Worm (Caenorhabditis elegans) whole organism, L4 larva: Measurements from ENCODE around the gene Y71H10B.1.

Experiments
- D1046.2 ChIP-seq: fragments of 200-800 bp; sonication (Bioruptor generic); IDR thresholded peaks from 2 replicates; pipeline ENCODE4 v1.3.6; 2022; ENCODE audit warnings: missing genetic modification characterization, missing compliant biosample characterization
- F10B5.3 ChIP-seq: sonication (generic microtip); optimal IDR thresholded peaks from 2 replicates; lab custom pipeline; 2016; ENCODE audit warnings: mild to moderate bottlenecking, missing genetic modification characterization, missing compliant biosample characterization
- F37D6.2 ChIP-seq: sonication (generic microtip); optimal IDR thresholded peaks from 2 replicates; lab custom pipeline; 2016; ENCODE audit warnings: mild to moderate bottlenecking, missing genetic modification characterization, missing compliant biosample characterization
- F49E8.2 ChIP-seq: sonication (generic microtip); optimal IDR thresholded peaks from 2 replicates; lab custom pipeline; 2016; ENCODE audit warnings: missing compliant biosample characterization, mild to moderate bottlenecking, missing genetic modification characterization, borderline replicate concordance
- R02D3.7 ChIP-seq: fragments of 150-350 bp; sonication (generic microtip); optimal IDR thresholded peaks from 3 replicates; lab custom pipeline; 2014; ENCODE audit warnings: missing biosample characterization, missing genetic modification characterization
- T26A8.4 ChIP-seq: fragments of 200-800 bp; sonication (Bioruptor generic); IDR thresholded peaks from 2 replicates; pipeline ENCODE4 v1.3.6; 2022; ENCODE audit warnings: missing genetic modification characterization, missing compliant biosample characterization
- Y75B8A.6 ChIP-seq: fragments of 200-800 bp; sonication (Bioruptor generic); IDR thresholded peaks from 2 replicates; pipeline ENCODE4 v1.3.6; 2022; ENCODE audit warnings: missing genetic modification reagents, missing genetic modification characterization, missing compliant biosample characterization
- aha-1 ChIP-seq: fragments of 150-350 bp; peaks from one replicate; lab custom pipeline; 2014; ENCODE audit warnings: missing biosample characterization, missing genetic modification characterization
- arid-1 ChIP-seq: fragments of 200-800 bp; sonication (Bioruptor generic); conservative IDR thresholded peaks from 2 replicates; pipeline ENCODE4 v1.3.6; 2022; ENCODE audit warnings: missing genetic modification reagents, missing genetic modification characterization, missing compliant biosample characterization
- attf-4 ChIP-seq: sonication (generic microtip); optimal IDR thresholded peaks from 3 replicates; lab custom pipeline; 2017; ENCODE audit warnings: missing biosample characterization, missing genetic modification characterization
- ceh-20 ChIP-seq: fragments of 200-800 bp; sonication (Bioruptor generic); IDR thresholded peaks from 2 replicates; pipeline ENCODE4 v1.3.6; 2022; ENCODE audit warnings: missing genetic modification reagents, missing genetic modification characterization, missing compliant biosample characterization
- ceh-28 ChIP-seq: fragments of 150-350 bp; optimal IDR thresholded peaks from 2 replicates; lab custom pipeline; 2014; ENCODE audit warnings: missing biosample characterization, missing genetic modification reagents, missing genetic modification characterization
- ceh-32 ChIP-seq: sonication (generic microtip); optimal IDR thresholded peaks from 2 replicates; lab custom pipeline; 2016; ENCODE audit warnings: mild to moderate bottlenecking, missing genetic modification characterization, missing compliant biosample characterization; ENCODE audit not compliant: poor library complexity
- daf-16 ChIP-seq, 3 experiments: sonication (generic microtip); optimal IDR thresholded peaks; 2 replicates each; lab custom pipeline; 2016 to 2017; ENCODE audit warnings: missing genetic modification characterization in 3 of 3, missing genetic modification reagents in 3 of 3, mild to moderate bottlenecking in 2 of 3, missing compliant biosample characterization in 2 of 3, missing biosample characterization in 1 of 3, moderate library complexity in 1 of 3
- daf-19 ChIP-seq: fragments of 200-800 bp; sonication (Bioruptor generic); conservative IDR thresholded peaks from 2 replicates; pipeline ENCODE4 v1.3.6; 2022; ENCODE audit warnings: missing genetic modification characterization, missing compliant biosample characterization
- dmd-6 ChIP-seq: fragments of 200-800 bp; sonication (Bioruptor generic); IDR thresholded peaks from 2 replicates; pipeline ENCODE4 v1.3.6; 2022; ENCODE audit warnings: missing genetic modification reagents, missing genetic modification characterization, missing compliant biosample characterization
- dmd-9 ChIP-seq: fragments of 200-800 bp; sonication (Bioruptor generic); IDR thresholded peaks from 2 replicates; pipeline ENCODE4 v1.3.6; 2022; ENCODE audit warnings: missing genetic modification reagents, missing genetic modification characterization, missing compliant biosample characterization
- duxl-1 ChIP-seq: sonication (generic microtip); optimal IDR thresholded peaks from 2 replicates; lab custom pipeline; 2016; ENCODE audit warnings: mild to moderate bottlenecking, missing genetic modification characterization, moderate library complexity, missing compliant biosample characterization; ENCODE audit not compliant: poor library complexity
- egl-27 ChIP-seq: sonication (generic microtip); optimal IDR thresholded peaks from 3 replicates; lab custom pipeline; 2017; ENCODE audit warnings: missing biosample characterization, missing genetic modification reagents, missing genetic modification characterization
- egl-43 ChIP-seq: fragments of 200-800 bp; sonication (Bioruptor generic); IDR thresholded peaks from 2 replicates; pipeline ENCODE4 v1.3.6; 2022; ENCODE audit warnings: missing genetic modification reagents, missing genetic modification characterization, missing compliant biosample characterization
- fos-1 ChIP-seq: fragments of 150-350 bp; optimal IDR thresholded peaks from 2 replicates; lab custom pipeline; 2014; ENCODE audit warnings: missing biosample characterization, missing genetic modification characterization
- hif-1 ChIP-seq, 2 experiments: sonication (generic microtip); optimal IDR thresholded peaks; 2 replicates each; lab custom pipeline; 2016 to 2017; ENCODE audit warnings: missing compliant biosample characterization in 2 of 2, missing genetic modification characterization in 2 of 2, missing genetic modification reagents in 2 of 2, missing genotype in 2 of 2, mild to moderate bottlenecking in 1 of 2
- jun-1 ChIP-seq: fragments of 150-350 bp; optimal IDR thresholded peaks from 2 replicates; lab custom pipeline; 2014; ENCODE audit warnings: missing biosample characterization, missing genetic modification reagents, missing genetic modification characterization
- lin-1 ChIP-seq: fragments of 200-800 bp; sonication (Bioruptor generic); IDR thresholded peaks from 2 replicates; pipeline ENCODE4 v1.3.6; 2022; ENCODE audit warnings: missing genetic modification reagents, missing genetic modification characterization, missing compliant biosample characterization
- lin-38 ChIP-seq: fragments of 200-800 bp; sonication (Bioruptor generic); IDR thresholded peaks from 2 replicates; pipeline ENCODE4 v1.3.6; 2022; ENCODE audit warnings: missing genetic modification reagents, missing genetic modification characterization, missing compliant biosample characterization
- lin-39 ChIP-seq: fragments of 150-350 bp; optimal IDR thresholded peaks from 2 replicates; lab custom pipeline; 2014; ENCODE audit warnings: missing biosample characterization, missing genetic modification reagents, missing genetic modification characterization
- lir-3 ChIP-seq: sonication (generic microtip); optimal IDR thresholded peaks from 2 replicates; lab custom pipeline; 2016; ENCODE audit warnings: mild to moderate bottlenecking, missing genetic modification characterization, missing compliant biosample characterization
- mdt-29 ChIP-seq: fragments of 200-800 bp; sonication (Bioruptor generic); IDR thresholded peaks from 2 replicates; pipeline ENCODE4 v1.3.6; 2022; ENCODE audit warnings: missing genetic modification reagents, missing genetic modification characterization, missing compliant biosample characterization
- mep-1 ChIP-seq: fragments of 150-350 bp; sonication (generic microtip); optimal IDR thresholded peaks from 3 replicates; lab custom pipeline; 2014; ENCODE audit warnings: missing biosample characterization, missing genetic modification characterization
- nhr-11 ChIP-seq: fragments of 150-350 bp; optimal IDR thresholded peaks from 2 replicates; lab custom pipeline; 2014; ENCODE audit warnings: missing biosample characterization, missing genetic modification characterization
- nhr-237 ChIP-seq: sonication (generic microtip); optimal IDR thresholded peaks from 2 replicates; lab custom pipeline; 2017; ENCODE audit warnings: missing biosample characterization, missing genetic modification characterization
- nhr-25 ChIP-seq: sonication (generic microtip); optimal IDR thresholded peaks from 2 replicates; lab custom pipeline; 2017; ENCODE audit warnings: missing genetic modification characterization, mild to moderate bottlenecking, missing compliant biosample characterization, antibody characterized with exemption, moderate library complexity, borderline replicate concordance; ENCODE audit not compliant: insufficient read depth
- nhr-42 ChIP-seq: fragments of 200-800 bp; sonication (Bioruptor generic); IDR thresholded peaks from 2 replicates; pipeline ENCODE4 v1.3.6; 2022; ENCODE audit warnings: missing genetic modification characterization, missing compliant biosample characterization
- nhr-6 ChIP-seq: fragments of 150-350 bp; optimal IDR thresholded peaks from 2 replicates; lab custom pipeline; 2014; ENCODE audit warnings: missing biosample characterization, missing genetic modification characterization
- nhr-77 ChIP-seq: fragments of 150-350 bp; optimal IDR thresholded peaks from 2 replicates; lab custom pipeline; 2014; ENCODE audit warnings: missing biosample characterization, missing genetic modification characterization
- pqm-1 ChIP-seq: sonication (generic microtip); optimal IDR thresholded peaks from 2 replicates; lab custom pipeline; 2017; ENCODE audit warnings: missing biosample characterization, missing genetic modification characterization
- saeg-2 ChIP-seq: fragments of 200-800 bp; sonication (Bioruptor generic); IDR thresholded peaks from 2 replicates; pipeline ENCODE4 v1.3.6; 2022; ENCODE audit warnings: missing genetic modification reagents, missing genetic modification characterization, missing compliant biosample characterization
- sdz-12 ChIP-seq: fragments of 200-800 bp; sonication (Bioruptor generic); optimal IDR thresholded peaks from 2 replicates; lab custom pipeline; 2018; ENCODE audit warnings: mild to moderate bottlenecking, missing genetic modification characterization, missing compliant biosample characterization
- set-16 ChIP-seq: fragments of 200-800 bp; sonication (Bioruptor generic); IDR thresholded peaks from 2 replicates; pipeline ENCODE4 v1.3.6; 2022; ENCODE audit warnings: missing genetic modification reagents, missing genetic modification characterization, missing compliant biosample characterization
- snpc-1.2 ChIP-seq: fragments of 200-800 bp; sonication (Bioruptor generic); IDR thresholded peaks from 2 replicates; pipeline ENCODE4 v1.3.6; 2022; ENCODE audit warnings: missing genetic modification reagents, missing genetic modification characterization, missing compliant biosample characterization
- spr-1 ChIP-seq: sonication (generic microtip); optimal IDR thresholded peaks from 2 replicates; lab custom pipeline; 2016; ENCODE audit warnings: mild to moderate bottlenecking, missing genetic modification characterization, missing compliant biosample characterization
- spr-3 ChIP-seq: fragments of 200-800 bp; sonication (Bioruptor generic); optimal IDR thresholded peaks from 2 replicates; lab custom pipeline; 2018; ENCODE audit warnings: mild to moderate bottlenecking, missing genetic modification characterization, missing compliant biosample characterization
- tra-1 ChIP-seq: fragments of 200-800 bp; sonication (Bioruptor generic); IDR thresholded peaks from 2 replicates; pipeline ENCODE4 v1.3.6; 2022; ENCODE audit warnings: missing genetic modification reagents, missing genetic modification characterization, missing compliant biosample characterization
- unc-130 ChIP-seq: sonication (generic microtip); optimal IDR thresholded peaks from 2 replicates; lab custom pipeline; 2016; ENCODE audit warnings: missing genetic modification reagents, missing genetic modification characterization, missing compliant biosample characterization
- unc-62 ChIP-seq, 3 experiments: fragments of 150-350 bp in 1 of 3; sonication (generic microtip); optimal IDR thresholded peaks in 2 of 3; peaks in 1 of 3; 1 replicate in 1 of 3; 2 replicates in 2 of 3; lab custom pipeline; 2014 to 2017; ENCODE audit warnings: missing biosample characterization in 3 of 3, missing genetic modification characterization in 3 of 3, missing genetic modification reagents in 3 of 3, missing genotype in 1 of 3
- zip-2 ChIP-seq: fragments of 150-350 bp; optimal IDR thresholded peaks from 2 replicates; lab custom pipeline; 2014; ENCODE audit warnings: missing biosample characterization, missing genetic modification characterization
- ztf-7 ChIP-seq: fragments of 150-350 bp; optimal IDR thresholded peaks from 2 replicates; lab custom pipeline; 2014; ENCODE audit warnings: missing biosample characterization, missing genetic modification characterization

Y71H10B.1 gene

ce11 chrX:2809611-2810010 is 30.5 kb downstream of the Y71H10B.1 start, which contains the start of gene C14A11.9 (continued):
- peak; percentile 32 to 82 for TF ChIP-seq hif-1 (tag; optimal IDR thresholded peaks at IDR 0.05; lab: Kevin White, UChicago)
- TF ChIP-seq lin-39, result no peak
- TF ChIP-seq ceh-28 (tag; lab: Kevin White, UChicago), result no peak
- peak; percentile 88 for TF ChIP-seq ceh-20 (GFP tag; lab: Robert Waterston, UW)
- peak; percentile 77 for TF ChIP-seq F10B5.3
- peak; percentile 62 for TF ChIP-seq nhr-25 (tag; lab: Kevin White, UChicago)
- TF ChIP-seq lir-3 (tag; lab: Kevin White, UChicago), result no peak
- no peak for TF ChIP-seq sdz-12 (GFP tag; lab: Kevin White, UChicago)
- peak; percentile 72 for TF ChIP-seq ztf-7 (tag; lab: Kevin White, UChicago)
- no peak for TF ChIP-seq egl-27 (tag; lab: Kevin White, UChicago)
- TF ChIP-seq snpc-1.2 (GFP tag; lab: Robert Waterston, UW), result peak; percentile 16; the same call in 1 of the 2 replicates
- no peak for TF ChIP-seq unc-130 (GFP tag; lab: Kevin White, UChicago)
- TF ChIP-seq daf-16 (GFP tag; optimal IDR thresholded peaks at IDR 0.05; lab: Kevin White, UChicago), result peak in 1 of 2 experiments; percentile 82
- peak; percentile 80 for TF ChIP-seq daf-16 (tag; optimal IDR thresholded peaks at IDR 0.05; lab: Kevin White, UChicago)
- TF ChIP-seq mdt-29, result no peak
- no peak for TF ChIP-seq D1046.2 (GFP tag; lab: Robert Waterston, UW)

ce11 chrX:2807390-2807789 is 32.7 kb downstream of the Y71H10B.1 start, which contains the start of gene C14A11.5:
Gene C14A11.5 (minus strand): TSS chrX:2807528.
- no peak for TF ChIP-seq dmd-9 (GFP tag; lab: Robert Waterston, UW)
- TF ChIP-seq zip-2 (tag; lab: Kevin White, UChicago), result no peak
- no peak for TF ChIP-seq hif-1 (tag; optimal IDR thresholded peaks at IDR 0.05; lab: Kevin White, UChicago)
- no peak for TF ChIP-seq nhr-11 (tag; lab: Kevin White, UChicago)
- TF ChIP-seq F49E8.2 (tag; lab: Kevin White, UChicago), result no peak
- peak; percentile 52 for TF ChIP-seq aha-1 (tag; lab: Kevin White, UChicago)
- peak; percentile 7 for TF ChIP-seq mep-1
- TF ChIP-seq ceh-32, result no peak
- TF ChIP-seq F37D6.2 (tag; lab: Kevin White, UChicago), result peak; percentile 15
- no peak; the same call in 1 of the 2 replicates for TF ChIP-seq egl-43
- TF ChIP-seq nhr-77 (tag; lab: Kevin White, UChicago), result no peak
- no peak for TF ChIP-seq nhr-237 (tag; lab: Kevin White, UChicago)
- no peak for TF ChIP-seq lin-38 (GFP tag; lab: Robert Waterston, UW)
- no peak for TF ChIP-seq lin-1 (GFP tag; lab: Robert Waterston, UW)
- TF ChIP-seq daf-19, result no peak
- TF ChIP-seq spr-1 (tag; lab: Kevin White, UChicago), result no peak
- TF ChIP-seq R02D3.7, result no peak
- no peak for TF ChIP-seq ceh-28 (tag; lab: Kevin White, UChicago)
- TF ChIP-seq duxl-1, result no peak
- TF ChIP-seq pqm-1 (tag; lab: Kevin White, UChicago), result no peak
- TF ChIP-seq nhr-6 (tag; lab: Kevin White, UChicago), result no peak
- no peak for TF ChIP-seq nhr-42 (GFP tag; lab: Robert Waterston, UW)
- TF ChIP-seq lir-3 (tag; lab: Kevin White, UChicago), result no peak
- no peak for TF ChIP-seq tra-1 (GFP tag; lab: Robert Waterston, UW)
- no peak for TF ChIP-seq fos-1 (tag; lab: Kevin White, UChicago)
- no peak for TF ChIP-seq set-16 (GFP tag; lab: Robert Waterston, UW)
- no peak for TF ChIP-seq T26A8.4 (GFP tag; lab: Robert Waterston, UW)
- TF ChIP-seq unc-62 (GFP tag; optimal IDR thresholded peaks at IDR 0.05 in 1 of 2; lab: Kevin White, UChicago), result no peak
- no peak for TF ChIP-seq unc-62 (tag; optimal IDR thresholded peaks at IDR 0.05; lab: Kevin White, UChicago)
- no peak for TF ChIP-seq Y75B8A.6 (GFP tag; lab: Robert Waterston, UW)
- no peak for TF ChIP-seq lin-39
- no peak for TF ChIP-seq F10B5.3
- TF ChIP-seq dmd-6 (GFP tag; lab: Robert Waterston, UW), result peak; percentile 18; the same call in 1 of the 2 replicates
- TF ChIP-seq spr-3 (GFP tag; lab: Kevin White, UChicago), result no peak
- TF ChIP-seq jun-1 (tag; lab: Kevin White, UChicago), result no peak
- no peak for TF ChIP-seq egl-27 (tag; lab: Kevin White, UChicago)
- no peak for TF ChIP-seq sdz-12 (GFP tag; lab: Kevin White, UChicago)
- no peak for TF ChIP-seq arid-1
- TF ChIP-seq D1046.2 (GFP tag; lab: Robert Waterston, UW), result no peak
- no peak for TF ChIP-seq attf-4 (tag; lab: Kevin White, UChicago)
- TF ChIP-seq daf-16 (GFP tag; optimal IDR thresholded peaks at IDR 0.05; lab: Kevin White, UChicago), result no peak
- no peak for TF ChIP-seq daf-16 (tag; optimal IDR thresholded peaks at IDR 0.05; lab: Kevin White, UChicago)
- TF ChIP-seq saeg-2 (GFP tag; lab: Robert Waterston, UW), result no peak
